Fruit fly (Drosophila melanogaster) whole organism: ENCODE data around the gene moon.

Source experiments
- CG8478 ChIP-seq: fragments of >200 bp; optimal IDR thresholded peaks from 2 replicates; lab custom pipeline; 2018; ENCODE audit warnings: inconsistent platforms
- usp ChIP-seq: fragments of >200 bp; optimal IDR thresholded peaks from 2 replicates; lab custom pipeline; 2017; ENCODE audit warnings: missing biosample characterization, missing genetic modification characterization, mixed read lengths

DNA sequence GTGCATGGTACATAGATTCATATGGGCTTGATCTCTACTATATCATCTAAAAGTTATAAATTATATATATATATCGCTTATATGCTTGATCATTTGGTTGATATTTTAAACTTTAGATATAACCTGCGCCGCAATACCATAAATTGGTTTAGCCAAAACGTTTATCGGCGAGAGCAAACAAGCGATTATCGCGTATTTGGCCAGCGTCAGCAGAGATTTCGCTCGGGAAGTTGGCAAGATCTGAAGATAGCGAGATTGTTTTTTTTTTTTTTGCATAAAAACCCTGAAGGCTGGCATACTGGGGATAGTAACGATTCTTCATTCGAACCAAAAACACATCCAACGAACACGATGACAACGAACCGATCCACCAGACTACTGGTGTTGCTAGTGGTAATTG, 13.1 kb downstream of the moon start, which contains the start of gene Muc11A:
- no peak for TF ChIP-seq usp (GFP tag; lab: Kevin White, UChicago)
- TF ChIP-seq CG8478: no peak
